Worm (Caenorhabditis elegans) whole organism, early embryonic: Measurements from ENCODE around the gene srh-212.

Experiments
- B0310.2 ChIP-seq: sonication (generic microtip); optimal IDR thresholded peaks from 2 replicates; lab custom pipeline; 2016; ENCODE audit warnings: mild to moderate bottlenecking, missing genetic modification characterization, missing compliant biosample characterization
- F13C5.2 ChIP-seq: sonication (generic microtip); optimal IDR thresholded peaks from 2 replicates; lab custom pipeline; 2017; ENCODE audit warnings: mild to moderate bottlenecking, missing genetic modification characterization, inconsistent platforms, missing compliant biosample characterization
- aly-1 ChIP-seq: sonication (generic microtip); optimal IDR thresholded peaks from 2 replicates; lab custom pipeline; 2016; ENCODE audit warnings: missing genetic modification characterization, missing compliant biosample characterization
- ama-1 ChIP-seq: fragments of 150-350 bp; optimal IDR thresholded peaks from 2 replicates; lab custom pipeline; 2014
- ceh-13 ChIP-seq: fragments of 200-800 bp; sonication (Bioruptor generic); optimal IDR thresholded peaks from 2 replicates; lab custom pipeline; 2018; ENCODE audit warnings: mild to moderate bottlenecking, missing genetic modification characterization, missing compliant biosample characterization
- ceh-36 ChIP-seq: sonication (generic microtip); optimal IDR thresholded peaks from 2 replicates; lab custom pipeline; 2016; ENCODE audit warnings: missing genetic modification characterization, inconsistent platforms, missing compliant biosample characterization
- ets-7 ChIP-seq: sonication (generic microtip); optimal IDR thresholded peaks from 2 replicates; lab custom pipeline; 2016; ENCODE audit warnings: missing genotype, missing genetic modification characterization, missing compliant biosample characterization
- flt-1 ChIP-seq: fragments of 200-800 bp; sonication (Bioruptor generic); IDR thresholded peaks from 2 replicates; pipeline ENCODE4 v1.3.6; 2022; ENCODE audit warnings: missing genetic modification characterization, missing compliant biosample characterization
- hmbx-1 ChIP-seq: sonication (generic microtip); optimal IDR thresholded peaks from 2 replicates; lab custom pipeline; 2016; ENCODE audit warnings: mild to moderate bottlenecking, missing genetic modification characterization, missing compliant biosample characterization
- hmg-4 ChIP-seq: fragments of 200-800 bp; sonication (Bioruptor generic); optimal IDR thresholded peaks from 2 replicates; lab custom pipeline; 2018; ENCODE audit warnings: mild to moderate bottlenecking, missing genetic modification characterization, missing compliant biosample characterization
- hnd-1 ChIP-seq: sonication (generic microtip); optimal IDR thresholded peaks from 2 replicates; lab custom pipeline; 2016; ENCODE audit warnings: missing genetic modification characterization, missing compliant biosample characterization
- pes-1 ChIP-seq: fragments of 200-800 bp; sonication (Bioruptor generic); IDR thresholded peaks from 2 replicates; pipeline ENCODE4 v1.3.6; 2022; ENCODE audit warnings: missing genetic modification reagents, missing genetic modification characterization, missing compliant biosample characterization
- scrt-1 ChIP-seq: fragments of 200-800 bp; sonication (Bioruptor generic); IDR thresholded peaks from 2 replicates; pipeline ENCODE4 v1.3.6; 2022; ENCODE audit warnings: missing genetic modification characterization, missing compliant biosample characterization
- sea-1 ChIP-seq: fragments of 200-800 bp; sonication (Bioruptor generic); conservative IDR thresholded peaks from 2 replicates; pipeline ENCODE4 v1.3.6; 2022; ENCODE audit warnings: missing genetic modification characterization, missing compliant biosample characterization
- tbx-11 ChIP-seq: fragments of 200-800 bp; sonication (Bioruptor generic); IDR thresholded peaks from 2 replicates; pipeline ENCODE4 v1.3.6; 2022; ENCODE audit warnings: missing genetic modification characterization, missing compliant biosample characterization
- tbx-37 ChIP-seq: fragments of 200-800 bp; sonication (Bioruptor generic); conservative IDR thresholded peaks from 2 replicates; pipeline ENCODE4 v1.3.6; 2022; ENCODE audit warnings: missing genetic modification reagents, missing genetic modification characterization, missing compliant biosample characterization
- tra-4 ChIP-seq: sonication (generic microtip); optimal IDR thresholded peaks from 2 replicates; lab custom pipeline; 2017; ENCODE audit warnings: missing genetic modification characterization, missing compliant biosample characterization

srh-212 gene

ce11 chrV:3605325-3605724, 8.4 kb upstream of the srh-212 start, which contains the start of gene T22F3.8:
Gene T22F3.8 (minus strand): TSS chrV:3605425.
- no peak for TF ChIP-seq B0310.2 (tag; lab: Kevin White, UChicago)
- no peak for TF ChIP-seq flt-1 (GFP tag; lab: Robert Waterston, UW)
- no peak for TF ChIP-seq tra-4 (tag; lab: Kevin White, UChicago)
- TF ChIP-seq hnd-1 (tag; lab: Kevin White, UChicago) = no peak
- no peak for TF ChIP-seq ceh-13 (GFP tag; lab: Kevin White, UChicago)
- no peak for TF ChIP-seq hmbx-1 (tag; lab: Kevin White, UChicago)

DNA sequence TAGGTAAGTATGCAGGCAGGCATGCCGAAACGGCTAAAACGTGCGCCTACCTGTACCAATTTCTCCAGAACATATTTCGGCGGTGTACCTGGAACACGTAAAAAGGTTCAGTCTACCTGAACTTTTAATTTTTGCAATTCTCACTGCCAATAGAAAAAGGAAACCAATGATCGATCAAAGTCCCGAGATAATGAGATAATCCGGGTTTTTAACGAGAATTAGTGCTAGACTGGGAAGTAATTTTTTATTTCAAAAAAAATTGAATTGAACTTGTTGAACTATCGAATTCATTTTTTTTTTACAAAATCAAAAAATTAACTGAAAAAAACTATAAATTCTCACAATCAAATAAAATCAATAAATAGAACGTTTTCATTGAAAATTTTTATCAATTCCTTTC, 3.6 kb upstream of the srh-212 start, which contains the start of gene T22F3.7:
T22F3.7 (minus strand) TSS at position 101 of the 400 bp plus-strand sequence.
- TF ChIP-seq F13C5.2 (no peak), B0310.2 (tag; lab: Kevin White, UChicago) (no peak), aly-1 (tag; lab: Kevin White, UChicago) (no peak), tbx-11 (GFP tag; lab: Robert Waterston, UW) (no peak), scrt-1 (GFP tag; lab: Robert Waterston, UW) (no peak), hmg-4 (no peak), ceh-13 (GFP tag; lab: Kevin White, UChicago) (no peak), hnd-1 (tag; lab: Kevin White, UChicago) (no peak), pes-1 (no peak), tra-4 (tag; lab: Kevin White, UChicago) (no peak), ceh-36 (no peak), flt-1 (GFP tag; lab: Robert Waterston, UW) (no peak), tbx-37 (no peak), hmbx-1 (tag; lab: Kevin White, UChicago) (no peak), ets-7 (no peak), ama-1 (lab: Kevin White, UChicago) (no peak), sea-1 (GFP tag; lab: Robert Waterston, UW) (no peak)

ce11 chrV:3594936-3595335, 2.0 kb downstream of the srh-212 start, which contains the start of gene srh-213:
Gene srh-213 (minus strand): TSS chrV:3595036.
- no peak for TF ChIP-seq scrt-1 (GFP tag; lab: Robert Waterston, UW)
- TF ChIP-seq ets-7 = no peak
- TF ChIP-seq ceh-36 = no peak
- no peak for TF ChIP-seq sea-1 (GFP tag; lab: Robert Waterston, UW)
- no peak for TF ChIP-seq ceh-13 (GFP tag; lab: Kevin White, UChicago)
- no peak for TF ChIP-seq B0310.2 (tag; lab: Kevin White, UChicago)
- TF ChIP-seq hnd-1 (tag; lab: Kevin White, UChicago) = no peak
- TF ChIP-seq flt-1 (GFP tag; lab: Robert Waterston, UW) = no peak
- TF ChIP-seq hmg-4 = no peak
- no peak for TF ChIP-seq aly-1 (tag; lab: Kevin White, UChicago)

DNA sequence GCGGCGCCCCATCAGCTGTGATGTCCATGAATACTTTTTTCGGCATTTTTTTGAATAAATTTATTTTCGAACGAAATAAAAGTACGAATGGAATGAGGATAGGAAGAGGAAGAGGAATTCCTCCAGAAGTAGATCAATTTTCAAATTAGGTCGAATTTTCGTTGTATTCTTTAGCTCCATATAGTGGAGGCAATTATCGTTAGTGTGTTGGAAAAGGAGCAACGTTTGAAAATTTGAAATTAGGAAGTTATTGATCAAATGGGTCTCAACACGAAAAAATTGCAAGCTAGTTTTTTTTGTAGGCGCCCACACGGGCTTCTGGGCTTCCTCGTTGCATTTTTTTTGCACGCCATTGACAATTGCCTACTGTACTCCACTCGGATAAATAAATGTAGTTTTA, 4.9 kb downstream of the srh-212 start, which contains the start of gene T22F3.12:
T22F3.12 (minus strand) TSS at position 101 of the 400 bp plus-strand sequence.
- TF ChIP-seq ets-7 (no peak), F13C5.2 (no peak), hnd-1 (tag; lab: Kevin White, UChicago) (no peak), ceh-36 (no peak), hmg-4 (no peak), ama-1 (lab: Kevin White, UChicago) (no peak), ceh-13 (GFP tag; lab: Kevin White, UChicago) (no peak), scrt-1 (GFP tag; lab: Robert Waterston, UW) (no peak), sea-1 (GFP tag; lab: Robert Waterston, UW) (no peak), aly-1 (tag; lab: Kevin White, UChicago) (no peak), tbx-11 (GFP tag; lab: Robert Waterston, UW) (no peak), B0310.2 (tag; lab: Kevin White, UChicago) (no peak), pes-1 (no peak), tbx-37 (no peak), tra-4 (tag; lab: Kevin White, UChicago) (no peak), hmbx-1 (tag; lab: Kevin White, UChicago) (no peak), flt-1 (GFP tag; lab: Robert Waterston, UW) (no peak)

DNA sequence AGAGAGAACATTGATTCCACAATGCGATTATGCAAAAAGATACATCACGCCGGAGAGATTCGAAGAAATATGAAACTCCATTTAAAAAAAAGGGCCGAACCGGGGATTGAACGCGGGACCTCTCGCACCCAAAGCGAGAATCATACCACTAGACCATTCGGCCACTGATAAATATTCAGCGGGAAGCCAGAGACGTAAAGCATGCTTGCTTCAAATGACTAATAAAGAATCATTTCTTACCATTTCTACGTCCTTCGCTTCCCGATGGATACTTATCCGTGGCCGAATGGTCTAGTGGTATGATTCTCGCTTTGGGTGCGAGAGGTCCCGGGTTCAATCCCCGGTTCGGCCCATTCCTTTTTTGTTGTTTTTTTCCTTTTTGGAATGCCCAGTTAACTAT, 8.7 kb downstream of the srh-212 start:
- TF ChIP-seq aly-1 (tag; lab: Kevin White, UChicago) (no peak), ets-7 (no peak), scrt-1 (GFP tag; lab: Robert Waterston, UW) (no peak), ceh-13 (GFP tag; lab: Kevin White, UChicago) (no peak), flt-1 (GFP tag; lab: Robert Waterston, UW) (no peak), sea-1 (GFP tag; lab: Robert Waterston, UW) (no peak), tra-4 (tag; lab: Kevin White, UChicago) (no peak), pes-1 (0 out of 2 replicates have a peak, but pooled peaks have one; percentile 23)

ce11 chrV:3587633-3588032, 9.3 kb downstream of the srh-212 start:
- TF ChIP-seq flt-1 (GFP tag; lab: Robert Waterston, UW) (no peak; the same call in 1 of the 2 replicates), F13C5.2 (peak; percentile 59), aly-1 (tag; lab: Kevin White, UChicago) (no peak), ceh-13 (GFP tag; lab: Kevin White, UChicago) (no peak), tra-4 (tag; lab: Kevin White, UChicago) (no peak), ets-7 (no peak), tbx-11 (GFP tag; lab: Robert Waterston, UW) (peak; percentile 55; the same call in 1 of the 2 replicates), hmg-4 (peak; percentile 61), ceh-36 (peak; percentile 60), hnd-1 (tag; lab: Kevin White, UChicago) (peak; percentile 28), scrt-1 (GFP tag; lab: Robert Waterston, UW) (peak; percentile 45; the same call in 1 of the 2 replicates), hmbx-1 (tag; lab: Kevin White, UChicago) (no peak), tbx-37 (no peak), B0310.2 (tag; lab: Kevin White, UChicago) (peak; percentile 52), pes-1 (peak; percentile 84), ama-1 (lab: Kevin White, UChicago) (no peak), sea-1 (GFP tag; lab: Robert Waterston, UW) (peak; percentile 68; the same call in 1 of the 2 replicates)
